Worm (Caenorhabditis elegans) whole organism, dauer: ENCODE measurements around the gene ift-74.

ENCODE experiments used
- unc-62 ChIP-seq: sonication (generic microtip); optimal IDR thresholded peaks from 2 replicates; lab custom pipeline; 2017; ENCODE audit warnings: missing biosample characterization, missing genetic modification reagents, missing genetic modification characterization

Gene ift-74

ce11 chrII:6668496-6668895 is 11.3 kb upstream of the ift-74 start:
- TF ChIP-seq unc-62 (GFP tag; lab: Kevin White, UChicago): no peak

- no peak for TF ChIP-seq unc-62 (GFP tag; lab: Kevin White, UChicago)
These were observed 5.9 kb upstream of the ift-74 start, which contains the start of gene H43E16.1 for ce11 chrII:6673894-6674293. TSS of gene H43E16.1 (plus strand) at chrII:6674268.

ce11 chrII:6681478-6681877 is 1.7 kb downstream of the ift-74 start:
- no peak for TF ChIP-seq unc-62 (GFP tag; lab: Kevin White, UChicago)

DNA sequence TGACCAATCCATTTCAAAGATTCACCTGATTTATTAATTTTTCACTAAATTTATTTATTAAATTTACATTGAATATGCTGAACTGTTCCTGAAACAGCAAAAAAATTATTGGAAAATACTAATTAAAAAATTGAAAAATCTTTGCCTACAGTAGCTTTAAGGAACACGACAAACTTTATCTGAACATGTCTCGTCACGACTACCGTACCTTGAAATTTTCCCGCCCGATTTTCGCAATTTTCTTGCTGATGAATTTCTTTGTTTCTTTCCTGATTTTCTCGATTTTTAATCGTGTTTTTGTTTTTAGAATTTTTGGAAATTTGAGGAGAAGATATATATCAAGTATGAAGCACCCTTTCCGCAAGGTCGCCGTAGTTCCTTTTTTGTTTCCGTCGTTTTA is 3.1 kb downstream of the ift-74 start:
- no peak for TF ChIP-seq unc-62 (GFP tag; lab: Kevin White, UChicago)

DNA sequence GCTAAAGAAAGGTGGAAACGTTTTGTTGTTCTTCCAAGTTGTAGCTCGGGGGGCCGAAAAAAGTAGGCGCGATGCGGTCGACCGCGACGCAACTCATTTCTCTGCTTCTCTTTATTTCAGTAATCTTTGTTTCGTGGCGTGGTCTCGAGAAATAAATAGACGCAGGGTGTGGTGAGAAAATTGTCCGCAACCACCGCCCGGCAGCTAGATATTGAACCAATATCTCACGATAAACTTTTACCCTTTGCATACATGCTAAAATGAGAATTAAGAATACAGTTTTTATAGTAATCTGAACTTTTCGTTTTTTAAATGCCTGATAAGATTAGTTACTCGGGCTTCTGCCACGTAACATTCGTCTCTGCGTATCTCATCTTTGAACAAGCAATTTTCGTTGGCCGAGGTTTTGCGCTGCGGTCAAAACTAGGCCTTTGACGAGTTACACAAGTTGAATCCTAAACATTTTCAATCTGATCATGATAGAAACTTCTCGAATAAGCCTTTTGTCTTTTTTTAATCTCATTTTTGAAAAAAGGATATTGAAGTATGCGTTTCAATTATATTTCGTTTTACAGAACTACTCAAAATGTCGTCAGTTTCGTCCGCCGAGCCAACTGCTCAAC is 4.0 kb downstream of the ift-74 start, which contains the start of gene gyf-1:
gyf-1 (plus strand) TSS at position 573 of the 623 bp plus-strand sequence.
- no peak for TF ChIP-seq unc-62 (GFP tag; lab: Kevin White, UChicago)

DNA sequence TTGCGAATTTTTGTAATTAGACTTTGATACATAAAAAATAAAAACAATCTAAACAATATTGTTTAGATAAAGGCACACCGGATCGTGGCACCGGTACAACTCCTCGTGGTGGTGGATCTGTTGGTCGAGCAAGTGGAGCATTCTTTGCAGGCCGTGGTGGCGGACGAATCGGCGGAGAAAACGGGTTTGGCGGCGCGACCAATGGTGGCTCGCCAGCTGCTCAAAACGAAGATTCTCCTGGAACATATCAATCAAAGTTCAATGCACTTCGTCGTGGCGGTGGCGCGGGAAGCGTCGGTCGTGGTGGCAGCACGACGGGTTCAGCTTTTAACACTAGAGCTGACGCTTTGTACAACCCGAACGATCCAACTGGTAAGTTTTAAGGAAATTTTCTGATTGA is 6.1 kb downstream of the ift-74 start:
- TF ChIP-seq unc-62 (GFP tag; lab: Kevin White, UChicago): no peak

DNA sequence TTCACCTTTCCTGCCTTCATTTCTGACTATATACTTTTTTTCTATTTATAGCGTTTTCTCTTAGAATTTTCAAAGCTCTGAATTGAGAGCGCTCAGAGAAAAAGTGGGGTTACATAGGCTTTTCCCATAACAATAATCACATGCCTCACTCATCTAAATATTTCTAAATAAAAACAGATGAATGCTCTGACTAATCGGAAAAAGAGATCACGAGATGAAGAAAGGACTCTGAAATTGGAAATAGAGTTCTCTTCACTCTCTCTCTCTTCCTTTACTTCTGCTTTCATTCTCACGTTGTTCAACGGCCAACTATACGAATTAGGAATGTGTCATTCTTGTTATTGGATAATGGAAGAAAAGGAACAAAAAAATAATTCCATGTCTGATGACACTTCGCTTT is 9.3 kb downstream of the ift-74 start:
- TF ChIP-seq unc-62 (GFP tag; lab: Kevin White, UChicago): no peak

DNA sequence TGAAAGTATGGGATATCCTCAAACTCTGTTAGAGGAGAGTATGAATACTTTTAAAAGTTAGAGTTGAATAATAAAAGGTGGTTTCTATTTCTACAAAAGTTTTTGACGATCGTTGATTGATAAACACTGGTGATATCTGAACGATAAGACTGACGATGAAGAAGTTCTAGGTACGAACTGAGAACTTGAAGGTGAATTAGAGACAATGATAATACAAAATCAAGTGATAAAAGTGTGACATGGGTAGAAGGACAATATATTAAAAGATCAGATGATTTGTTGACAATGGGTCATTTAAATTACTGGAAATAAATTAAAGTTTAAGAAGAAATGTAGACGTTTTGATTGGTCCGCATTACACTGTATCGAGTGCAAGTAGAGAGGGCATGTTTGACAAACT is 15.6 kb downstream of the ift-74 start, which contains the start of gene C18H9.5:
C18H9.5 (minus strand) TSS at position 179 of the 400 bp plus-strand sequence.
- no peak for TF ChIP-seq unc-62 (GFP tag; lab: Kevin White, UChicago)

DNA sequence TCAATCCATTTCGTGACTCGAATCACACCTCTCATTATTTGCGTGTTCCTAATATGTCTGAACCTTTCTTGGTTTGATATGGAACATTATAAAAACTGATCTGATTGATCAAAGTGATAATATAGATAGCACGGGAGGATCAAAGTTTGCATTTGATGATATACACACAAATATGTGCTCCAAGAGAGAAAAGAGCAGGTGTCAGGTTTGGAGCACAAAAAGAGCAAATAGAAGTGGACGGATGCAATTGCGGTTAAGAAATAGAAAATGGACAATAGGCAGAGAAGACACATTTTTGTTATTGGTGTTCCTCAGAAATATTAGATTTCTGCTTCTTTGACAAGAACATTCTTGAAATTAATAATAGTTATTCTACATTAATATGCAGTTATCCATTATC is 19.0 kb downstream of the ift-74 start, which contains the start of gene C18H9.1:
C18H9.1 (plus strand) TSS at position 301 of the 400 bp plus-strand sequence.
- TF ChIP-seq unc-62 (GFP tag; lab: Kevin White, UChicago): no peak

- TF ChIP-seq unc-62 (GFP tag; lab: Kevin White, UChicago): no peak
These were observed 21.7 kb downstream of the ift-74 start, which contains the start of gene C18H9.6 for ce11 chrII:6701497-6701896. TSS of gene C18H9.6 (minus strand) at chrII:6701625.

- TF ChIP-seq unc-62 (GFP tag; lab: Kevin White, UChicago): no peak
These were observed 25.9 kb downstream of the ift-74 start, which contains the start of gene rpy-1 for ce11 chrII:6705593-6706228. TSS of gene rpy-1 (minus strand) at chrII:6705643.

DNA sequence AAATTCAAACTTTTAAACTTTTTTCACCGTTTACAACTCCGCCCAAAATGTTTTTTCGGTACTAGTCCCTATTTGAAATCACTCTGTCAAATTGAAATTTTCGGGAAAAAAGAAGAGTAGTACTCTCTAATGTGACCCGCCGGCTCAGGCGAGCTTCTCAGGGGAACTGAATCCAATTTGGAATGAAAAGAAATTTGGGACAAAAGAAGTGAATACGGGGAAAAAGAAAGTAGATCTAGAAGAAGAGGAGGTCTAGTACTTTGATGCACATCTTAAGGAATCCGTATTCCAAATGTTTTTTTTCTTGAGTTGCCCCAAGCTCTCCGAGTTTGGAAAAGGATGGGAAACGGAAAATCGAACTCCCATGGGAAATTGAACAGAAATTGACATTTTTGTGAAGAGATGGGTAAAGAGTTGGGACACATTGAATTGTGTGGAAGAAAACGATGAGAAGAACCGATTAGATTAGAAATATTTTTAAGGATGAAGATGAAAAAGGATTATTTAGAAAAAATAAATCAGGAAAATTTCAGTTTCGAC is 26.8 kb downstream of the ift-74 start:
- TF ChIP-seq unc-62 (GFP tag; lab: Kevin White, UChicago): no peak

DNA sequence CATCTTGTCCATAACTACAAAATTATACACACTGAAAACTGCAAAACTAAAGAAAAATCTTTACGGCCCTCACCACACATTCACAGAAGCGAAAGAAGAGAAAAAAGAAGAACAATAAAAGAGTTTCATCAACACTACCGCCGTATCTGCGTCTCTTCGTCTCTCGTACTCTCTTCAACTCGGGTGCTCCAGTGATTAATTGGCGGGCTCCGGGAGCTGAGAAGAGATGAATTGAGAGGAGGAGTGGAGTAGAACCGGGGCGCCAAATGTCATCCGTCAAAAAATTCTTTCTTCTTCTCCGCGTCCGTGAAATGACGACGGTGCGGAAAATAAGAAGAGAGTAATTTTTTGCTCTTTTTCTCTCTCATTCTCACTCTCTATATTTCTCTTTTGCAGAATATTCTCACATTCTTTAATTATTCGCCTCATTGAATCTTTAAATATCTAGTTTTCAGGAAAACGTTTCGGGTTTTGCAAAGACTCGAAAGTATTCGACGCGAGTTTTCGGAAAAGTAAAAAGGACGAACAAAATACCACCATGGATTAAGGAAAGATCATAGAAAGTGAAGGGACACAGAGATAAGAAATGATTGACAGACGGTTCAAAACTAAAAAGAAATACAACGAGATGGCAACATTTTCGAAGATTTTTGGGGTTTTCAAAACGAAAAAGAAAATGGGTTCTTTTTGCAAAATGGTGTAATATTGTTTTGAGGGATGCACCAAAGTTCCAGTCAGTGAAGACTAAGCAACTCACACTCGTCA is 27.9 kb downstream of the ift-74 start:
- no peak for TF ChIP-seq unc-62 (GFP tag; lab: Kevin White, UChicago)

DNA sequence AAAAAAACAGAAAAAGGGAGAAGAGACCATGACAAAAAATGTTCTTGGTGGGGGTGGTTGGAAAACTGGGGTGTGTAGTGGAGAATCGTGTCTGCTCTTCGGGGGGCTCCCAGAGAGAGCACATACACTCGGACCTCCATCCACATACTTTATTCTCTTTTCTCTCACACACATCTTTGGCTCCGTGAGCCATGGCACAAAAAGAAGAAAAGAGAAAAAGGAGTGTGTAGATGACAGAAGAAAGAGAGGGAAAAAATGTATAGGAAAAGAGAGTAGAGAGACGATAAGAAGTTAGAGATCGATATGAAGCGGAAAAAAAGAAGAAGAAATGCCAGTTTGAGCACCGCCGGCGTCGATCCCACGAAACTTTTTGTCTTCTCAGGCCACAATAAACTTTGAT is 29.2 kb downstream of the ift-74 start:
- TF ChIP-seq unc-62 (GFP tag; lab: Kevin White, UChicago): no peak

DNA sequence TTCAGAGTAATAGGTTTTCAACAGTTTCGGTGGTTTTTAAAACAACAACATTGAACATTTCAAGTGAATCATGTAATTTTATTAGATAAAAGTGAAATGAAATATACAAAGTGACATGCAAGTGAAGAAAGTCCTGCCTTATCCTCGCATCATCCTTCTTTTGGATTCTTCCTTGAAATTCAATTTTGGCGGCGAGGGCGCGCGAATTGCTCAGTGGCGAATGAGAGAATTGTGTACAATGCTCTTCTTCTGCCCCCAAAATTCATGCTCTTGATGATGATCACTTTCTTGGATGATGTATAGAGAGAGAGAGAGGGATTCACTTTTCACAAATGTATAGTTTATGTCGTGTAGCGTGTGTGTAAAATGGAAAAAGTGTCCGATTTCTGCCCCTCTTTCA is 29.9 kb downstream of the ift-74 start:
- no peak for TF ChIP-seq unc-62 (GFP tag; lab: Kevin White, UChicago)

DNA sequence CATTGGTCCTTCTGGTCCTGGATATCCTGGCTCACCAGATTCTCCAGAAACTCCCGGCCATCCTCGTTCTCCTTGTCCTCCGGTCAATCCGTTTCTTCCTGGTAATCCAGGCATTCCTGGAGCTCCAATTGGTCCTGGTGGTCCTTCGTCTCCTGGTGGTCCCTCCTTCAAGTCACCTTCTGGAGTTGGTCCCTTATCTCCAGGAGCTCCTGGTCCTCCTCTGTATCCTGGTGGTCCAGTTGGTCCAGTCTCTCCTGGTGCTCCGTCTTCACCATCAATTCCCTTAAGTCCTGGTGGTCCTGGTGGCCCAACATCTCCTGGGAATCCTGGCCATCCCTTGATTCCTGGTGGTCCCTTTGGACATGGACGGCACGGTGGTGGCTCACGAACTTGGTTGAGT is 30.8 kb downstream of the ift-74 start:
- TF ChIP-seq unc-62 (GFP tag; lab: Kevin White, UChicago): no peak
